Worm (Caenorhabditis elegans) whole organism, dauer: ENCODE measurements around the gene M04B2.7.

Experiments
- unc-62 ChIP-seq: sonication (generic microtip); optimal IDR thresholded peaks from 2 replicates; lab custom pipeline; 2017; ENCODE audit warnings: missing biosample characterization, missing genetic modification reagents, missing genetic modification characterization

The M04B2.7 gene

ce11 chrIV:11498169-11498568, 50.4 kb downstream of the M04B2.7 start, which contains the start of gene sms-1:
sms-1 (minus strand) TSS chrIV:11498174.
- TF ChIP-seq unc-62 (GFP tag; lab: Kevin White, UChicago) = no peak

- TF ChIP-seq unc-62 (GFP tag; lab: Kevin White, UChicago) = no peak
These were observed 53.6 kb downstream of the M04B2.7 start for ce11 chrIV:11494924-11495323.

- TF ChIP-seq unc-62 (GFP tag; lab: Kevin White, UChicago) = no peak
These were observed 54.7 kb downstream of the M04B2.7 start for ce11 chrIV:11493899-11494298.

- no peak for TF ChIP-seq unc-62 (GFP tag; lab: Kevin White, UChicago)
These were observed 56.2 kb downstream of the M04B2.7 start for ce11 chrIV:11492345-11492744.

ce11 chrIV:11491422-11491821, 57.1 kb downstream of the M04B2.7 start:
- TF ChIP-seq unc-62 (GFP tag; lab: Kevin White, UChicago) = no peak

- no peak for TF ChIP-seq unc-62 (GFP tag; lab: Kevin White, UChicago)
These were observed 58.8 kb downstream of the M04B2.7 start for ce11 chrIV:11489610-11490339.

- no peak for TF ChIP-seq unc-62 (GFP tag; lab: Kevin White, UChicago)
These were observed 59.5 kb downstream of the M04B2.7 start for ce11 chrIV:11489077-11489476.

- no peak for TF ChIP-seq unc-62 (GFP tag; lab: Kevin White, UChicago)
These were observed 60.5 kb downstream of the M04B2.7 start for ce11 chrIV:11487889-11488556.

ce11 chrIV:11486859-11487258, 61.7 kb downstream of the M04B2.7 start:
- TF ChIP-seq unc-62 (GFP tag; lab: Kevin White, UChicago) = no peak
